Fruit fly (Drosophila melanogaster) whole organism, prepupa: Measurements from ENCODE around the gene CG42329.

Experiments used
- Blimp-1 ChIP-seq: fragments of 200-800 bp; sonication (Bioruptor generic); optimal IDR thresholded peaks from 3 replicates; lab custom pipeline; 2017; ENCODE audit warnings: missing biosample characterization, missing genetic modification characterization, mild to moderate bottlenecking, moderate library complexity, missing genetic modification reagents
- CG11294 ChIP-seq: fragments of 200-800 bp; sonication (Bioruptor generic); IDR thresholded peaks from 2 replicates; pipeline ENCODE4 v1.3.6; 2022; ENCODE audit warnings: missing biosample characterization, missing genetic modification characterization
- CG11902 ChIP-seq: fragments of 200-800 bp; sonication (Bioruptor generic); optimal IDR thresholded peaks from 3 replicates; lab custom pipeline; 2016; ENCODE audit warnings: missing biosample characterization, missing genetic modification characterization
- CG15336 ChIP-seq: fragments of 200-800 bp; sonication (Bioruptor generic); IDR thresholded peaks from 2 replicates; pipeline ENCODE4 v1.3.6; 2022; ENCODE audit warnings: missing biosample characterization, missing genetic modification characterization
- CG1621 ChIP-seq: fragments of 200-800 bp; sonication (Bioruptor generic); optimal IDR thresholded peaks from 3 replicates; lab custom pipeline; 2018; ENCODE audit warnings: missing biosample characterization, mild to moderate bottlenecking, missing genetic modification characterization
- CG31627 ChIP-seq: fragments of 200-800 bp; sonication (Bioruptor generic); optimal IDR thresholded peaks from 3 replicates; lab custom pipeline; 2016; ENCODE audit warnings: missing biosample characterization, missing genetic modification characterization
- CG3919 ChIP-seq: fragments of 200-800 bp; sonication (Bioruptor generic); optimal IDR thresholded peaks from 3 replicates; lab custom pipeline; 2016; ENCODE audit warnings: missing biosample characterization, missing genetic modification characterization
- CG4318 ChIP-seq: fragments of 200-800 bp; sonication (Bioruptor generic); optimal IDR thresholded peaks from 3 replicates; lab custom pipeline; 2017; ENCODE audit warnings: missing biosample characterization, mild to moderate bottlenecking, missing genetic modification characterization
- CG6163 ChIP-seq: fragments of 200-800 bp; sonication (Bioruptor generic); IDR thresholded peaks from 3 replicates; pipeline ENCODE4 v1.3.6; 2022; ENCODE audit warnings: missing biosample characterization, missing genetic modification characterization
- CG6276 ChIP-seq: fragments of 200-800 bp; sonication (Bioruptor generic); optimal IDR thresholded peaks from 2 replicates; lab custom pipeline; 2017; ENCODE audit warnings: missing biosample characterization, mild to moderate bottlenecking, missing genetic modification characterization
- CG6792 ChIP-seq: fragments of 200-800 bp; sonication (Bioruptor generic); optimal IDR thresholded peaks from 3 replicates; lab custom pipeline; 2016; ENCODE audit warnings: missing biosample characterization, missing genetic modification characterization
- CG6808 ChIP-seq: fragments of 200-800 bp; sonication (Bioruptor generic); optimal IDR thresholded peaks from 3 replicates; lab custom pipeline; 2017; ENCODE audit warnings: missing biosample characterization, missing genetic modification characterization, mild to moderate bottlenecking, moderate library complexity, missing genetic modification reagents
- CG6854 ChIP-seq: fragments of 200-800 bp; sonication (Bioruptor generic); optimal IDR thresholded peaks from 2 replicates; lab custom pipeline; 2017; ENCODE audit warnings: missing biosample characterization, mild to moderate bottlenecking, missing genetic modification characterization
- CG7368 ChIP-seq: fragments of 200-800 bp; sonication (Bioruptor generic); optimal IDR thresholded peaks from 3 replicates; lab custom pipeline; 2016; ENCODE audit warnings: missing biosample characterization, missing genetic modification characterization
- CG8119 ChIP-seq: fragments of 200-800 bp; sonication (Bioruptor generic); IDR thresholded peaks from 3 replicates; pipeline ENCODE4 v1.3.6; 2022; ENCODE audit warnings: missing biosample characterization, missing genetic modification characterization
- CG8319 ChIP-seq: fragments of 200-800 bp; sonication (Bioruptor generic); optimal IDR thresholded peaks from 3 replicates; lab custom pipeline; 2016; ENCODE audit warnings: missing biosample characterization, missing genetic modification characterization
- CG9139 ChIP-seq: fragments of 200-800 bp; sonication (Bioruptor generic); optimal IDR thresholded peaks from 3 replicates; lab custom pipeline; 2017; ENCODE audit warnings: missing biosample characterization, mild to moderate bottlenecking, missing genetic modification characterization
- Eip75B ChIP-seq: fragments of 200-800 bp; sonication (Bioruptor generic); optimal IDR thresholded peaks from 3 replicates; lab custom pipeline; 2016; ENCODE audit warnings: missing biosample characterization, missing genetic modification characterization
- Eip93F ChIP-seq: fragments of 200-800 bp; sonication (Bioruptor generic); optimal IDR thresholded peaks from 2 replicates; lab custom pipeline; 2016; ENCODE audit warnings: missing biosample characterization, mild to moderate bottlenecking, missing genetic modification characterization
- Ets96B ChIP-seq: fragments of 200-800 bp; optimal IDR thresholded peaks from 2 replicates; lab custom pipeline; 2019; ENCODE audit warnings: missing biosample characterization, mild to moderate bottlenecking, missing genetic modification characterization, moderate library complexity
- Hr38 ChIP-seq: sonication (Bioruptor generic); optimal IDR thresholded peaks from 2 replicates; lab custom pipeline; 2016; ENCODE audit warnings: missing biosample characterization, missing genetic modification characterization
- Hr39 ChIP-seq: fragments of 200-800 bp; sonication (Bioruptor generic); optimal IDR thresholded peaks from 2 replicates; lab custom pipeline; 2016; ENCODE audit warnings: missing biosample characterization, missing genetic modification characterization
- Lpt ChIP-seq: fragments of 200-800 bp; sonication (Bioruptor generic); optimal IDR thresholded peaks from 3 replicates; lab custom pipeline; 2016; ENCODE audit warnings: missing biosample characterization, missing genetic modification characterization
- OdsH ChIP-seq: fragments of 200-800 bp; sonication (Bioruptor generic); optimal IDR thresholded peaks from 3 replicates; lab custom pipeline; 2016; ENCODE audit warnings: missing biosample characterization, missing genetic modification characterization
- Smox ChIP-seq: fragments of 200-800 bp; sonication (Bioruptor generic); optimal IDR thresholded peaks from 3 replicates; lab custom pipeline; 2016; ENCODE audit warnings: missing biosample characterization, missing genetic modification characterization
- Sox14 ChIP-seq: fragments of 200-800 bp; sonication (Bioruptor generic); optimal IDR thresholded peaks from 3 replicates; lab custom pipeline; 2016; ENCODE audit warnings: missing biosample characterization, missing genetic modification characterization
- achi ChIP-seq: fragments of 200-800 bp; sonication (Bioruptor generic); optimal IDR thresholded peaks from 3 replicates; lab custom pipeline; 2016; ENCODE audit warnings: missing biosample characterization, missing genetic modification characterization
- acj6 ChIP-seq: fragments of 200-800 bp; sonication (Bioruptor generic); optimal IDR thresholded peaks from 3 replicates; lab custom pipeline; 2016; ENCODE audit warnings: missing biosample characterization, missing genetic modification characterization
- eg ChIP-seq: fragments of 200-800 bp; sonication (Bioruptor generic); IDR thresholded peaks from 3 replicates; pipeline ENCODE4 v1.3.6; 2022; ENCODE audit warnings: missing biosample characterization, missing genetic modification characterization
- esn ChIP-seq: fragments of 200-800 bp; sonication (Bioruptor generic); optimal IDR thresholded peaks from 2 replicates; lab custom pipeline; 2016; ENCODE audit warnings: missing biosample characterization, mild to moderate bottlenecking, missing genetic modification characterization, moderate library complexity
- fd85E ChIP-seq: fragments of 200-800 bp; sonication (Bioruptor generic); optimal IDR thresholded peaks from 3 replicates; lab custom pipeline; 2016; ENCODE audit warnings: missing biosample characterization, missing genetic modification characterization
- net ChIP-seq: fragments of 200-800 bp; sonication (Bioruptor generic); optimal IDR thresholded peaks from 3 replicates; lab custom pipeline; 2016; ENCODE audit warnings: missing biosample characterization, missing genetic modification characterization
- pdm3 ChIP-seq: fragments of 200-800 bp; sonication (Bioruptor generic); optimal IDR thresholded peaks from 3 replicates; lab custom pipeline; 2016; ENCODE audit warnings: missing biosample characterization, missing genetic modification characterization
- spab ChIP-seq: fragments of 200-800 bp; sonication (Bioruptor generic); optimal IDR thresholded peaks from 2 replicates; lab custom pipeline; 2017; ENCODE audit warnings: missing biosample characterization, mild to moderate bottlenecking, missing genetic modification characterization, missing genetic modification reagents
- topi ChIP-seq: fragments of 200-800 bp; sonication (Bioruptor generic); optimal IDR thresholded peaks from 3 replicates; lab custom pipeline; 2016; ENCODE audit warnings: missing biosample characterization, missing genetic modification characterization

CG42329 gene

dm6 chr2L:1185642-1186497 is 33.2 kb upstream of the CG42329 start, which contains the start of gene CG5001 (continued):
- TF ChIP-seq CG6854 (GFP tag; lab: Kevin White, UChicago) (peak; percentile 1), eg (GFP tag; lab: Robert Waterston, UW) (peak; percentile 95), acj6 (GFP tag; lab: Kevin White, UChicago) (no peak), CG11294 (GFP tag; lab: Robert Waterston, UW) (peak; percentile 83), Lpt (GFP tag; lab: Kevin White, UChicago) (peak; percentile 65), CG6808 (GFP tag; lab: Kevin White, UChicago) (no peak), CG8119 (GFP tag; lab: Robert Waterston, UW) (peak; percentile 88), Eip75B (no peak), Blimp-1 (GFP tag; lab: Kevin White, UChicago) (no peak), Ets96B (tag; lab: Kevin White, UChicago) (peak; percentile 81), fd85E (GFP tag; lab: Kevin White, UChicago) (no peak), net (GFP tag; lab: Kevin White, UChicago) (peak; percentile 83), CG4318 (GFP tag; lab: Kevin White, UChicago) (no peak), CG15336 (peak; percentile 86), CG7368 (peak; percentile 3), achi (GFP tag; lab: Kevin White, UChicago) (peak; percentile 72), topi (GFP tag; lab: Kevin White, UChicago) (no peak)

DNA sequence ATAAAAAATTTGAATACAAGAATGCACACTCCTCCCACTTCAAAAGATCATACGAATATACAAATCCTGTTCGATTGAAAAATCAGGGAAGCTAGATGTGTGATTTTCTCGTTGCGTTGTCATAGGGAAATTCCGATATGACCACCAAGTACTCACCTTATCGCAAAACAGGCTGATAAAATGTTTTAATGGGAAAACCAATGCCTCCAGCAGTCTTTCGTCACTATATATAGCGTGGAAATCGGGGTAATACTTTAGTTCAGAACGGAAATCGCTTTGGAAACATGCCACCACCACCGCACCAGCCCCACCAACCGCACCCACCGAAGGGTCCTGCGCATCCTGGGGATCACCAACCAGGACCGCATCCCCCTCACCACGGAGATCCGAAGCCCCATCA is 19.9 kb upstream of the CG42329 start, which contains the start of the genes CG5139 and CG43348:
Gene CG5139, minus strand, starts transcription at position 101 of the 400 bp plus-strand sequence.
Gene CG43348, plus strand, starts transcription at position 247 of the 400 bp plus-strand sequence.
- no peak for TF ChIP-seq CG11902 (GFP tag; lab: Kevin White, UChicago)
- TF ChIP-seq eg (GFP tag; lab: Robert Waterston, UW): no peak
- no peak for TF ChIP-seq CG4318 (GFP tag; lab: Kevin White, UChicago)
- TF ChIP-seq topi (GFP tag; lab: Kevin White, UChicago): no peak
- TF ChIP-seq CG6163 (GFP tag; lab: Robert Waterston, UW): no peak
- TF ChIP-seq CG8319: no peak
- no peak for TF ChIP-seq esn (GFP tag; lab: Kevin White, UChicago)
- no peak for TF ChIP-seq CG31627 (GFP tag; lab: Kevin White, UChicago)
- no peak for TF ChIP-seq CG6854 (GFP tag; lab: Kevin White, UChicago)
- no peak for TF ChIP-seq acj6 (GFP tag; lab: Kevin White, UChicago)

- TF ChIP-seq CG1621 (tag; lab: Kevin White, UChicago) (no peak), OdsH (GFP tag; lab: Kevin White, UChicago) (no peak), Sox14 (GFP tag; lab: Kevin White, UChicago) (no peak), Hr39 (GFP tag; lab: Kevin White, UChicago) (no peak), CG6163 (GFP tag; lab: Robert Waterston, UW) (no peak), Eip75B (no peak), CG6792 (no peak), CG9139 (GFP tag; lab: Kevin White, UChicago) (no peak), spab (no peak), Eip93F (no peak), CG6808 (GFP tag; lab: Kevin White, UChicago) (no peak), CG15336 (no peak), Smox (no peak), CG6276 (GFP tag; lab: Kevin White, UChicago) (no peak), CG3919 (no peak), pdm3 (GFP tag; lab: Kevin White, UChicago) (no peak), Hr38 (GFP tag; lab: Kevin White, UChicago) (no peak)
These were observed 19.0 kb upstream of the CG42329 start, which contains the start of the genes CG43349 and CG5011 for dm6 chr2L:1199912-1200721. Gene CG43349 (plus strand): TSS chr2L:1200205. Gene CG5011 (plus strand): TSS chr2L:1200671.
